Fruit fly (Drosophila melanogaster): ENCODE measurements around the gene Mat89Ba.

Gene Mat89Ba

DNA sequence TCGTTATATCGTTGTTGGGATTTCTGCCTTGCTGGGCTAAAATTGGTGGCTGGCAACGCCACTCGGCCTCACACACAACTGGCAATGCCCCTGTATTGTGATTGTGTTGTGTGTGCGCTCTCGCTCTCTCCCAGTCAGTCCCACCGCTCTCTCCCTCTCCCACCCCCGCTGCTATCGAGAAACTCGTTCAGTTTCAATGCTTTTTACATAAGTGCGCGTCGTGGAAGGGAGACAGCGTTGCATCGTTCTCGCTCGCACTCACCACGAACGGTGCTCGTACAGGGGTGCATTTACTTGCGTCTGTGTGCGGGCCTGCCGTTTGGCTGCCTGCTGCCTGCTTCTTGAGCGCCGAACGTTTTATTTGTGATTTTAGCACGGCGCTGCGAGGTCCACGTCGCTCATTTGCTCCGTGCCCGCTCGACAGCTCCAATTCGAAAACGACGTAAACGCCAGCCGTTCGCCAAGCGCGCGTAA is 29.7 kb downstream of the Mat89Ba start (continued):
- TF ChIP-seq Hmx (GFP tag; optimal IDR thresholded peaks at IDR 0.05) = no peak
- no peak for TF ChIP-seq gce (GFP tag; IDR thresholded peaks at IDR 0.05)
- TF ChIP-seq mam (GFP tag; optimal IDR thresholded peaks at IDR 0.05) = no peak
- no peak for TF ChIP-seq Xrp1 (GFP tag; IDR thresholded peaks at IDR 0.05)
- no peak for TF ChIP-seq CG15696 (tag; optimal IDR thresholded peaks at IDR 0.05)
- peak; percentile 57 for TF ChIP-seq pb (GFP tag; optimal IDR thresholded peaks at IDR 0.05)
- TF ChIP-seq Taf1 (GFP tag; IDR thresholded peaks at IDR 0.05) = no peak
- no peak for TF ChIP-seq CG13287 (GFP tag; IDR thresholded peaks at IDR 0.05; ENCODE audit: partially characterized antibody)
- TF ChIP-seq CG31224 (GFP tag; IDR thresholded peaks at IDR 0.05) = no peak
- TF ChIP-seq CG8089 (GFP tag; optimal IDR thresholded peaks at IDR 0.05) = no peak
- TF ChIP-seq CG18764 (GFP tag; optimal IDR thresholded peaks at IDR 0.05) = no peak
- TF ChIP-seq CG10543 (GFP tag; optimal IDR thresholded peaks at IDR 0.05) = peak; percentile 100
- TF ChIP-seq E2f1 (GFP tag; IDR thresholded peaks at IDR 0.05) = no peak
- no peak for TF ChIP-seq jing (GFP tag; optimal IDR thresholded peaks at IDR 0.05)
- no peak for TF ChIP-seq ken (GFP tag; IDR thresholded peaks at IDR 0.05)
- peak; percentile 33 for TF ChIP-seq Dad (GFP tag; optimal IDR thresholded peaks at IDR 0.05)
- peak; percentile 53 for TF ChIP-seq CG7745 (tag; optimal IDR thresholded peaks at IDR 0.05)
- TF ChIP-seq oc (tag; optimal IDR thresholded peaks at IDR 0.05) = peak; percentile 84
- peak; percentile 50 for TF ChIP-seq trem (tag; optimal IDR thresholded peaks at IDR 0.05)
- TF ChIP-seq Hey (tag; optimal IDR thresholded peaks at IDR 0.05) = peak; percentile 83
- TF ChIP-seq CG2712 (tag; optimal IDR thresholded peaks at IDR 0.05) = peak; percentile 28
- peak; percentile 36 for TF ChIP-seq MESR4 (GFP tag; optimal IDR thresholded peaks at IDR 0.05)
- no peak for TF ChIP-seq emc (GFP tag; optimal IDR thresholded peaks at IDR 0.05)
- peak; percentile 23 for TF ChIP-seq CG33213 (GFP tag; optimal IDR thresholded peaks at IDR 0.05)
- TF ChIP-seq CG9609 (GFP tag; optimal IDR thresholded peaks at IDR 0.05) = no peak
- TF ChIP-seq ci (GFP tag; IDR thresholded peaks at IDR 0.05) = no peak
- TF ChIP-seq abd-A (tag; optimal IDR thresholded peaks at IDR 0.05) = peak; percentile 99
- TF ChIP-seq CG11560 (tag; IDR thresholded peaks at IDR 0.05) = no peak
- no peak for TF ChIP-seq Hsf (GFP tag; optimal IDR thresholded peaks at IDR 0.05)
- peak; percentile 52 for TF ChIP-seq CG9437 (GFP tag; optimal IDR thresholded peaks at IDR 0.05)
- TF ChIP-seq CG14965 (GFP tag; optimal IDR thresholded peaks at IDR 0.05; ENCODE audit: borderline replicate concordance) = no peak
- no peak for TF ChIP-seq CG6689 (GFP tag; IDR thresholded peaks at IDR 0.05)
- no peak for TF ChIP-seq pita (GFP tag; optimal IDR thresholded peaks at IDR 0.05)
- no peak for TF ChIP-seq CG31388 (GFP tag; optimal IDR thresholded peaks at IDR 0.05)
- TF ChIP-seq crc (GFP tag; optimal IDR thresholded peaks at IDR 0.05) = no peak
- peak; percentile 26 for TF ChIP-seq CG10462 (GFP tag; optimal IDR thresholded peaks at IDR 0.05)
- no peak for TF ChIP-seq aop (GFP tag; IDR thresholded peaks at IDR 0.05)
- TF ChIP-seq phol (tag; optimal IDR thresholded peaks at IDR 0.05) = no peak
- no peak for TF ChIP-seq slou (GFP tag; optimal IDR thresholded peaks at IDR 0.05)
- TF ChIP-seq CG10431 (GFP tag; optimal IDR thresholded peaks at IDR 0.05) = peak; percentile 34
- TF ChIP-seq CG32772 (GFP tag; IDR thresholded peaks at IDR 0.05) = no peak
- no peak for TF ChIP-seq CG7786 (GFP tag; optimal IDR thresholded peaks at IDR 0.05)
- TF ChIP-seq nerfin-1 (tag; optimal IDR thresholded peaks at IDR 0.05) = peak; percentile 60
- peak; percentile 4 for TF ChIP-seq CG5245 (GFP tag; optimal IDR thresholded peaks at IDR 0.05)
- TF ChIP-seq wek (GFP tag; optimal IDR thresholded peaks at IDR 0.05) = peak; percentile 10
- TF ChIP-seq cato (GFP tag; optimal IDR thresholded peaks at IDR 0.05; ENCODE audit: borderline replicate concordance) = no peak
- no peak for TF ChIP-seq nerfin-2 (GFP tag; IDR thresholded peaks at IDR 0.05; ENCODE audit: partially characterized antibody)
- TF ChIP-seq HLH4C (GFP tag; IDR thresholded peaks at IDR 0.05; ENCODE audit: partially characterized antibody) = no peak
- no peak for TF ChIP-seq peb (GFP tag; IDR thresholded peaks at IDR 0.05)
- no peak for TF ChIP-seq fd3F (GFP tag; optimal IDR thresholded peaks at IDR 0.05)
- no peak for TF ChIP-seq CG2202 (tag; optimal IDR thresholded peaks at IDR 0.05)
- peak; percentile 86 for TF ChIP-seq cwo (GFP tag; optimal IDR thresholded peaks at IDR 0.05)
